Fruit fly (Drosophila melanogaster): ENCODE data around the gene p38c.

p38c gene

DNA sequence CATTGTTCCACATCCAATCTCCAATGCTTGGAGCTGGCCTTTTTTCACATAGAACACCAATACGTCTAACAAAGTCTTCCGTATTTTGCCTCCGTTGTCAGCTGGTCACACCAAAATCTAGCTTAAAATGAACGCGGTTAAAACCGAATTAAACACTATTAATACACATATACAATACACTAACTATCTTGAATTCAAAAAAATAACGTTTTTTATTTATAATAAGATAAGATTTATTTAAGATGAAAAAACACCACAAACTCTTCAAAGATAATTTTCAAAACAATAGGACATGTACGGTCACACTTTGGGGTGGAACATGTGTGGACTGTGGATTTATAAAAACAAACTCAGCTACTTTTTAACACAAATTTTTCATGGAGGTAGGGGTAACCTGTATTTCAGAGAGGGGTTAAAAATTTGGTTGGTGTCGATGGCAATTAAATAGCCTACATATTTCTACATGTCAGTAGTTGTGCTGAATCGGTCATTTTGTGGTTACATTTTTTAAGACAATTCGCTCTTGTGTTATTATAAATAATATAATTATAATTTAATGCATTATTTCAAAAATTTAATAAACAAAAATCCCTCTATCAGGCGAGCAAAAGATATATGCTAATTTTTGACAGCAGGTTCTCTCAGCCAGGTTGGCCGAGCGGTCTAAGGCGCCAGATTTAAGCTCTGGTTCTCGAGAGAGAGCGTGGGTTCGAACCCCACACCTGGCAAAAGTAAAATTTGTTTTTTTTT is 37.5 kb downstream of the p38c start, which contains the start of gene CG13605 (continued):
- TF ChIP-seq Hey (tag; optimal IDR thresholded peaks at IDR 0.05): no peak
- TF ChIP-seq CG15696 (tag; optimal IDR thresholded peaks at IDR 0.05): peak; percentile 36
- TF ChIP-seq CG8944 (GFP tag; optimal IDR thresholded peaks at IDR 0.05): peak; percentile 0
- TF ChIP-seq CG30431 (GFP tag; optimal IDR thresholded peaks at IDR 0.05): peak; percentile 30
- peak; percentile 80 for TF ChIP-seq ci (GFP tag; IDR thresholded peaks at IDR 0.05)
- TF ChIP-seq wdn (GFP tag; IDR thresholded peaks at IDR 0.05): 0 out of 2 replicates have a peak, but pooled peaks have one; percentile 21
- TF ChIP-seq disco-r (GFP tag; optimal IDR thresholded peaks at IDR 0.05): no peak
- TF ChIP-seq CG7745 (tag; optimal IDR thresholded peaks at IDR 0.05): peak; percentile 65
- TF ChIP-seq HLH3B (GFP tag; IDR thresholded peaks at IDR 0.05): peak; percentile 76
- TF ChIP-seq grn (GFP tag; optimal IDR thresholded peaks at IDR 0.05): no peak
- peak; percentile 78 for TF ChIP-seq CG42726 (GFP tag; IDR thresholded peaks at IDR 0.05; ENCODE audit: partially characterized antibody)
- peak; percentile 72 for TF ChIP-seq CG30403 (GFP tag; optimal IDR thresholded peaks at IDR 0.05)
- TF ChIP-seq CG4282 (GFP tag; optimal IDR thresholded peaks at IDR 0.05): peak; percentile 16
- TF ChIP-seq CG6791 (GFP tag; IDR thresholded peaks at IDR 0.05; ENCODE audit: partially characterized antibody): peak; percentile 48; the same call in 2 of the 3 replicates
- TF ChIP-seq az2 (GFP tag; optimal IDR thresholded peaks at IDR 0.05): peak; percentile 75
- no peak for TF ChIP-seq eve (GFP tag; optimal IDR thresholded peaks at IDR 0.05)
- peak; percentile 26 for TF ChIP-seq HmgZ (tag; optimal IDR thresholded peaks at IDR 0.05)
- TF ChIP-seq Hmx (GFP tag; optimal IDR thresholded peaks at IDR 0.05): peak; percentile 36
- peak; percentile 57 for TF ChIP-seq CG6689 (GFP tag; IDR thresholded peaks at IDR 0.05)
- TF ChIP-seq Blimp-1 (GFP tag; optimal IDR thresholded peaks at IDR 0.05): peak; percentile 72
- peak; percentile 44; the same call in 1 of the 3 replicates for TF ChIP-seq C15 (GFP tag; IDR thresholded peaks at IDR 0.05)
- 0 out of 3 replicates have a peak, but pooled peaks have one; percentile 7 for TF ChIP-seq CG6175 (GFP tag; IDR thresholded peaks at IDR 0.05)
- TF ChIP-seq hbn (GFP tag; IDR thresholded peaks at IDR 0.05; ENCODE audit: partially characterized antibody): no peak
- TF ChIP-seq CG4424 (GFP tag; optimal IDR thresholded peaks at IDR 0.05): peak; percentile 64
- peak; percentile 35 for TF ChIP-seq Side (GFP tag; optimal IDR thresholded peaks at IDR 0.05)
- peak; percentile 85 for TF ChIP-seq unpg (GFP tag; optimal IDR thresholded peaks at IDR 0.05)
- peak; percentile 41; the same call in 1 of the 3 replicates for TF ChIP-seq ken (GFP tag; IDR thresholded peaks at IDR 0.05)
- TF ChIP-seq CG15073 (GFP tag; optimal IDR thresholded peaks at IDR 0.05): no peak
- TF ChIP-seq grau (tag; optimal IDR thresholded peaks at IDR 0.05): peak; percentile 77
- TF ChIP-seq CG18599 (GFP tag; optimal IDR thresholded peaks at IDR 0.05): peak; percentile 90
- TF ChIP-seq ham (GFP tag; IDR thresholded peaks at IDR 0.05): no peak
- peak; percentile 37; the same call in 1 of the 2 replicates for TF ChIP-seq Awh (GFP tag; IDR thresholded peaks at IDR 0.05)
- TF ChIP-seq zfh2 (GFP tag; optimal IDR thresholded peaks at IDR 0.05): peak; percentile 68
- peak; percentile 55 for TF ChIP-seq CG18011 (GFP tag; optimal IDR thresholded peaks at IDR 0.05)
- no peak for TF ChIP-seq br (optimal IDR thresholded peaks at IDR 0.05)
- TF ChIP-seq Xrp1 (GFP tag; IDR thresholded peaks at IDR 0.05): peak; percentile 76
- TF ChIP-seq Abd-B (GFP tag; optimal IDR thresholded peaks at IDR 0.05): peak; percentile 50
- peak; percentile 22 for TF ChIP-seq Mes4 (GFP tag; optimal IDR thresholded peaks at IDR 0.05)
- peak; percentile 69 for TF ChIP-seq Hand (GFP tag; optimal IDR thresholded peaks at IDR 0.05)
- peak; percentile 69 for TF ChIP-seq Atf6 (GFP tag; IDR thresholded peaks at IDR 0.05)
- TF ChIP-seq zen2 (GFP tag; IDR thresholded peaks at IDR 0.05; ENCODE audit: partially characterized antibody): no peak
- TF ChIP-seq dmrt11E (tag; optimal IDR thresholded peaks at IDR 0.05): peak; percentile 22
- peak; percentile 48 for TF ChIP-seq CG30020 (tag; optimal IDR thresholded peaks at IDR 0.05)
- TF ChIP-seq CG14050 (GFP tag; IDR thresholded peaks at IDR 0.05): peak; percentile 46; the same call in 2 of the 3 replicates
- TF ChIP-seq CG2116 (GFP tag; optimal IDR thresholded peaks at IDR 0.05): peak; percentile 54
- peak; percentile 23 for TF ChIP-seq CG9437 (GFP tag; optimal IDR thresholded peaks at IDR 0.05)
- no peak for TF ChIP-seq eyg (GFP tag; optimal IDR thresholded peaks at IDR 0.05)
- no peak for TF ChIP-seq sr (GFP tag; IDR thresholded peaks at IDR 0.05)
- TF ChIP-seq CrebB (tag; optimal IDR thresholded peaks at IDR 0.05): peak; percentile 36
- no peak for TF ChIP-seq CG7357 (GFP tag; IDR thresholded peaks at IDR 0.05)

All from whole organism, embryonic.